Fruit fly (Drosophila melanogaster): ENCODE measurements around the gene Dys.
A peak's percentile ranks its signal among the peaks of the same experiment; 100 is the strongest.

The Dys gene

dm6 chr3R:19499374-19499703 is 38.5 kb downstream of the Dys start:
- TF ChIP-seq EcR (GFP tag; optimal IDR thresholded peaks at IDR 0.05) (no peak), Pif1B (GFP tag; optimal IDR thresholded peaks at IDR 0.05) (no peak), CG17806 (tag; optimal IDR thresholded peaks at IDR 0.05) (no peak), CG8159 (tag; optimal IDR thresholded peaks at IDR 0.05) (no peak), CG9948 (tag; optimal IDR thresholded peaks at IDR 0.05) (no peak), CG4496 (GFP tag; IDR thresholded peaks at IDR 0.05) (no peak)

- TF ChIP-seq Pif1B (GFP tag; optimal IDR thresholded peaks at IDR 0.05) (no peak), D1 (tag; optimal IDR thresholded peaks at IDR 0.05) (no peak), CG14655 (GFP tag; optimal IDR thresholded peaks at IDR 0.05) (no peak), CG8159 (tag; optimal IDR thresholded peaks at IDR 0.05) (no peak), CG15710 (tag; optimal IDR thresholded peaks at IDR 0.05) (no peak), CG9948 (tag; optimal IDR thresholded peaks at IDR 0.05) (no peak), CG34367 (tag; optimal IDR thresholded peaks at IDR 0.05) (no peak), gl (tag; optimal IDR thresholded peaks at IDR 0.05) (no peak), Pif1A (GFP tag; optimal IDR thresholded peaks at IDR 0.05) (no peak)
Measured at dm6 chr3R:19499776-19500175, 38.9 kb downstream of the Dys start.

- TF ChIP-seq CG8159 (tag; optimal IDR thresholded peaks at IDR 0.05) = no peak
- TF ChIP-seq CG15710 (tag; optimal IDR thresholded peaks at IDR 0.05) = no peak
- TF ChIP-seq gl (tag; optimal IDR thresholded peaks at IDR 0.05) = no peak
- no peak for TF ChIP-seq CG8301 (tag; optimal IDR thresholded peaks at IDR 0.05)
- no peak for TF ChIP-seq Pif1A (GFP tag; optimal IDR thresholded peaks at IDR 0.05)
- TF ChIP-seq CG4496 (GFP tag; IDR thresholded peaks at IDR 0.05) = no peak
- TF ChIP-seq Ets98B (GFP tag; IDR thresholded peaks at IDR 0.05) = no peak
- no peak for TF ChIP-seq CG32121 (GFP tag; IDR thresholded peaks at IDR 0.05)
Measured at dm6 chr3R:19500588-19500987, 39.7 kb downstream of the Dys start.

- TF ChIP-seq Ets98B (GFP tag; IDR thresholded peaks at IDR 0.05) = no peak
- TF ChIP-seq gl (tag; optimal IDR thresholded peaks at IDR 0.05) = no peak
- TF ChIP-seq EcR (GFP tag; optimal IDR thresholded peaks at IDR 0.05) = no peak
- no peak for TF ChIP-seq Pif1B (GFP tag; optimal IDR thresholded peaks at IDR 0.05)
- TF ChIP-seq CG12605 (GFP tag; IDR thresholded peaks at IDR 0.05) = no peak
- TF ChIP-seq CG8301 (tag; optimal IDR thresholded peaks at IDR 0.05) = peak; percentile 6
- TF ChIP-seq CG8159 (tag; optimal IDR thresholded peaks at IDR 0.05) = peak; percentile 25
- no peak for TF ChIP-seq D1 (tag; optimal IDR thresholded peaks at IDR 0.05)
- TF ChIP-seq Pif1A (GFP tag; optimal IDR thresholded peaks at IDR 0.05) = no peak
- peak; percentile 41 for TF ChIP-seq CG14655 (GFP tag; optimal IDR thresholded peaks at IDR 0.05)
- 0 out of 3 replicates have a peak, but pooled peaks have one; percentile 20 for TF ChIP-seq CG4496 (GFP tag; IDR thresholded peaks at IDR 0.05)
- TF ChIP-seq CG17806 (tag; optimal IDR thresholded peaks at IDR 0.05) = no peak
- no peak for TF ChIP-seq fd96Ca (GFP tag; IDR thresholded peaks at IDR 0.05)
- TF ChIP-seq rn (GFP tag; IDR thresholded peaks at IDR 0.05) = no peak
- no peak for TF ChIP-seq CG9948 (tag; optimal IDR thresholded peaks at IDR 0.05)
- no peak for TF ChIP-seq CG15710 (tag; optimal IDR thresholded peaks at IDR 0.05)
- no peak for TF ChIP-seq CG10348 (GFP tag; IDR thresholded peaks at IDR 0.05)
- no peak for TF ChIP-seq CG13204 (GFP tag; optimal IDR thresholded peaks at IDR 0.05)
- TF ChIP-seq CG34367 (tag; optimal IDR thresholded peaks at IDR 0.05) = no peak
- no peak for TF ChIP-seq CG32121 (GFP tag; IDR thresholded peaks at IDR 0.05)
- TF ChIP-seq Snoo (tag; optimal IDR thresholded peaks at IDR 0.05) = no peak
Measured at dm6 chr3R:19503058-19503682, 42.3 kb downstream of the Dys start.

- no peak for TF ChIP-seq fd96Ca (GFP tag; IDR thresholded peaks at IDR 0.05)
- TF ChIP-seq Ets98B (GFP tag; IDR thresholded peaks at IDR 0.05) = peak; percentile 25; the same call in 1 of the 2 replicates
- peak; percentile 1 for TF ChIP-seq CG8159 (tag; optimal IDR thresholded peaks at IDR 0.05)
Measured at dm6 chr3R:19508388-19509185, 47.7 kb downstream of the Dys start.

- TF ChIP-seq CG32121 (GFP tag; IDR thresholded peaks at IDR 0.05) (no peak), D1 (tag; optimal IDR thresholded peaks at IDR 0.05) (no peak), Ets98B (GFP tag; IDR thresholded peaks at IDR 0.05) (no peak), CG10348 (GFP tag; IDR thresholded peaks at IDR 0.05) (no peak), CG14655 (GFP tag; optimal IDR thresholded peaks at IDR 0.05) (no peak), CG34367 (tag; optimal IDR thresholded peaks at IDR 0.05) (no peak), CG12605 (GFP tag; IDR thresholded peaks at IDR 0.05) (no peak), CG8159 (tag; optimal IDR thresholded peaks at IDR 0.05) (no peak), Pif1A (GFP tag; optimal IDR thresholded peaks at IDR 0.05) (no peak), CG13204 (GFP tag; optimal IDR thresholded peaks at IDR 0.05) (no peak), gl (tag; optimal IDR thresholded peaks at IDR 0.05) (no peak)
Measured at dm6 chr3R:19509186-19509522, 48.3 kb downstream of the Dys start.

All from whole organism, pupa.